Worm (Caenorhabditis elegans): ENCODE results near the gene Y54G2A.57.

The Y54G2A.57 gene

ce11 chrIV:2971060-2971459 lies 1.3 kb downstream of the Y54G2A.57 start:
- TF ChIP-seq hmg-11 (tag; optimal IDR thresholded peaks at IDR 0.05): no peak
- no peak for TF ChIP-seq nhr-77 (tag; optimal IDR thresholded peaks at IDR 0.05)
- TF ChIP-seq nhr-28 (tag; optimal IDR thresholded peaks at IDR 0.05): no peak
- no peak for TF ChIP-seq ceh-9 (tag; optimal IDR thresholded peaks at IDR 0.05)
- no peak for TF ChIP-seq ztf-4 (tag; optimal IDR thresholded peaks at IDR 0.05)
- no peak for TF ChIP-seq lin-39 (tag; optimal IDR thresholded peaks at IDR 0.05)
- TF ChIP-seq lsy-12 (tag; optimal IDR thresholded peaks at IDR 0.05): no peak
- TF ChIP-seq unc-62 (GFP tag; optimal IDR thresholded peaks at IDR 0.05): no peak
- TF ChIP-seq aly-2 (tag; optimal IDR thresholded peaks at IDR 0.05): no peak
- no peak for TF ChIP-seq ceh-28 (tag; optimal IDR thresholded peaks at IDR 0.05)
- no peak for TF ChIP-seq R02D3.7 (tag; optimal IDR thresholded peaks at IDR 0.05)
- TF ChIP-seq eor-1 (tag; optimal IDR thresholded peaks at IDR 0.05): no peak
- no peak for TF ChIP-seq pha-4 (tag; optimal IDR thresholded peaks at IDR 0.05)
- no peak for TF ChIP-seq unc-39 (tag; optimal IDR thresholded peaks at IDR 0.05)
- no peak for TF ChIP-seq nhr-11 (tag; optimal IDR thresholded peaks at IDR 0.05)
- TF ChIP-seq sea-2 (GFP tag; optimal IDR thresholded peaks at IDR 0.05): no peak

- no peak for TF ChIP-seq nhr-11 (tag; optimal IDR thresholded peaks at IDR 0.05)
- TF ChIP-seq nhr-237 (tag; optimal IDR thresholded peaks at IDR 0.05): no peak
- no peak for TF ChIP-seq unc-62 (GFP tag; optimal IDR thresholded peaks at IDR 0.05)
- TF ChIP-seq mml-1 (tag; optimal IDR thresholded peaks at IDR 0.05): no peak
- TF ChIP-seq ZK546.5 (tag; optimal IDR thresholded peaks at IDR 0.05): no peak
These were observed 8.6 kb downstream of the Y54G2A.57 start, which contains the start of gene lad-2 for ce11 chrIV:2978384-2978783. lad-2 (minus strand) TSS chrIV:2978484.

DNA sequence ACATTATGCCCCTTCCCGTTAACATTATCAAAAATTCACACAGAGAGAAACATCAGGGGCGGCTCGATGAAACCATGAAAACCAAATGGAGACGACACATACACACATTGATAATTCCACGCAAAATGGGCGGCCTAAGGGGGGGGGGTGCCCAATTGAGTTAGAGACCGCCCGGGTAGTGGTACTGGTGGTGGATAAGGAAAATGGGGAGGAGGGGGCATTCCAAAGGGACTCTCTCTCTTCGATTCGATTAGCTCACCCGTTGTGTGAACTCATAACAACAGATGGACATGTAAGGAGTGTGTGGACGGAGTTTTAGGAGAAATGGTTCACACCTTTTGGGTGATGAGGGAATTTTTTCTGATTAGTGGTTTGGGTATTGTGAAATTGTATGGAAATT lies 12.7 kb downstream of the Y54G2A.57 start:
- TF ChIP-seq nhr-43 (tag; optimal IDR thresholded peaks at IDR 0.05; ENCODE audit: poor library complexity, severe bottlenecking) (no peak), skn-1 (tag; optimal IDR thresholded peaks at IDR 0.05) (no peak), zag-1 (tag; optimal IDR thresholded peaks at IDR 0.05) (no peak), daf-12 (tag; optimal IDR thresholded peaks at IDR 0.05) (no peak), fkh-10 (GFP tag; optimal IDR thresholded peaks at IDR 0.05) (no peak), ama-1 (optimal IDR thresholded peaks at IDR 0.05) (no peak), nhr-12 (tag; optimal IDR thresholded peaks at IDR 0.05) (no peak), ZK546.5 (tag; optimal IDR thresholded peaks at IDR 0.05) (no peak), ztf-11 (tag; optimal IDR thresholded peaks at IDR 0.05) (no peak), elt-2 (tag; optimal IDR thresholded peaks at IDR 0.05) (no peak), lsy-12 (tag; optimal IDR thresholded peaks at IDR 0.05) (no peak), hmg-11 (tag; optimal IDR thresholded peaks at IDR 0.05) (no peak), egl-5 (tag; optimal IDR thresholded peaks at IDR 0.05) (no peak), ceh-28 (tag; optimal IDR thresholded peaks at IDR 0.05) (no peak), nhr-23 (tag; optimal IDR thresholded peaks at IDR 0.05) (no peak), sea-2 (GFP tag; optimal IDR thresholded peaks at IDR 0.05) (no peak), mdl-1 (tag; optimal IDR thresholded peaks at IDR 0.05) (no peak), nfya-1 (tag; optimal IDR thresholded peaks at IDR 0.05; ENCODE audit: insufficient read depth) (no peak), nhr-11 (tag; optimal IDR thresholded peaks at IDR 0.05) (no peak)

DNA sequence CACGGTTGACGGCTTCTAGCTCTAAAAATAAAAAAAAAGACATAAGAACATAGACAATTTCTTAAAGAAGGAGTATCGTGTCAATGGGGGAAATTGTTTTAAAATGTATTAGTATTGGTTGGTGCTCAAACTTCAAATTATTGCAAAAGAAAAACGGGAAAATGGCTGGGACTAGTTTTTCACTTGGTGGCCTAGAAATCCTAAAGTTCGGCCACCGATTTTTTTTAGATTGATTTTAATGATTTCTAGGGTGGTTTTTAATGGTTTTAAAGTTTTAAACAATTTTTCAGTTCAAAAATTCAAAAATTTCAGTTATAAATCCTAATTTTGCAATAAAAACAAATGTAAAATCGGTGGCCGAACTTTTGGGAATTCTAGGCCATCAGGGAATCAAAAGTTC lies 17.0 kb downstream of the Y54G2A.57 start:
- no peak for TF ChIP-seq lin-39 (tag; optimal IDR thresholded peaks at IDR 0.05)
- no peak for TF ChIP-seq lsy-12 (tag; optimal IDR thresholded peaks at IDR 0.05)
- TF ChIP-seq ceh-16 (tag; optimal IDR thresholded peaks at IDR 0.05): no peak

DNA sequence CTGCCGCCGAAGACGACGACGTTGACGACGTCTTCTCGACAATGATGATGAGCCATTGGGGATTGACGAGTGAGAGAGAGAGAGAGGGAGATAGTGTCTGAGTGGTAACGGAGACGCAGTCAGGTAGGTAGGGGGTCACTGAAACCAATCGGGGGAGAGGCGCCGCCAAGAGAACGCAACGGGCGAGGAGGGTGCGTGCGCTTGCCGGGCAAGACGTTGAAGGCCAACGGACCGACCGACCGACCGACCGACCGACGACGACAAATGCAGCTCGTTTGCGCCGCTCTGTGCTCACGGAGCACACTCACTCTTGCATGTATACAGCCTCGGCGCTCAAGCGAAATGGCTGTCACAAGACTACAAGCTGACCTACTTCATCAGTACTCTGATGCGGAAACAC lies 20.8 kb downstream of the Y54G2A.57 start:
- TF ChIP-seq nhr-43 (tag; optimal IDR thresholded peaks at IDR 0.05; ENCODE audit: poor library complexity, severe bottlenecking): no peak
- TF ChIP-seq lin-39 (tag; optimal IDR thresholded peaks at IDR 0.05): peak; percentile 87
- TF ChIP-seq snpc-4 (tag; optimal IDR thresholded peaks at IDR 0.05): no peak
- TF ChIP-seq tbx-2 (tag; optimal IDR thresholded peaks at IDR 0.05): peak; percentile 12
- peak; percentile 75 for TF ChIP-seq nfya-1 (tag; optimal IDR thresholded peaks at IDR 0.05; ENCODE audit: insufficient read depth)
- peak; percentile 8 for TF ChIP-seq hmg-11 (tag; optimal IDR thresholded peaks at IDR 0.05)
